Worm (Caenorhabditis elegans) whole organism, midembryonic: Measurements from ENCODE around the gene dop-1.

Experiments used
- T22C8.4 ChIP-seq: fragments of 200-800 bp; sonication (Bioruptor generic); IDR thresholded peaks from 2 replicates; pipeline ENCODE4 v1.3.6; 2022; ENCODE audit warnings: missing genetic modification characterization, missing compliant biosample characterization
- cog-1 ChIP-seq: sonication (generic microtip); optimal IDR thresholded peaks from 2 replicates; lab custom pipeline; 2016; ENCODE audit warnings: missing genetic modification characterization, missing compliant biosample characterization
- flt-1 ChIP-seq: fragments of 200-800 bp; sonication (Bioruptor generic); IDR thresholded peaks from 2 replicates; pipeline ENCODE4 v1.3.6; 2022; ENCODE audit warnings: missing genetic modification characterization, missing compliant biosample characterization
- klf-2 ChIP-seq: fragments of 200-800 bp; sonication (Bioruptor generic); conservative IDR thresholded peaks from 2 replicates; pipeline ENCODE4 v1.3.6; 2022; ENCODE audit warnings: missing genetic modification reagents, missing genetic modification characterization, missing compliant biosample characterization
- med-1 ChIP-seq: sonication (generic microtip); optimal IDR thresholded peaks from 2 replicates; lab custom pipeline; 2017; ENCODE audit warnings: missing genetic modification characterization, mild to moderate bottlenecking, missing compliant biosample characterization, antibody characterized with exemption, missing genetic modification reagents; ENCODE audit not compliant: insufficient read depth
- ref-1 ChIP-seq: fragments of 200-800 bp; sonication (Bioruptor generic); conservative IDR thresholded peaks from 2 replicates; pipeline ENCODE4 v1.3.6; 2022; ENCODE audit warnings: missing genetic modification reagents, missing genetic modification characterization, missing compliant biosample characterization
- tab-1 ChIP-seq: fragments of 200-800 bp; sonication (Bioruptor generic); IDR thresholded peaks from 2 replicates; pipeline ENCODE4 v1.3.6; 2022; ENCODE audit warnings: missing genetic modification characterization, missing compliant biosample characterization
- ztf-23 ChIP-seq: fragments of 200-800 bp; sonication (Bioruptor generic); IDR thresholded peaks from 2 replicates; pipeline ENCODE4 v1.3.6; 2022; ENCODE audit warnings: missing genetic modification reagents, missing genetic modification characterization, missing compliant biosample characterization
- ztf-29 ChIP-seq: fragments of 200-800 bp; sonication (Bioruptor generic); IDR thresholded peaks from 2 replicates; pipeline ENCODE4 v1.3.6; 2022; ENCODE audit warnings: missing genetic modification reagents, missing genetic modification characterization, missing compliant biosample characterization

The dop-1 gene

DNA sequence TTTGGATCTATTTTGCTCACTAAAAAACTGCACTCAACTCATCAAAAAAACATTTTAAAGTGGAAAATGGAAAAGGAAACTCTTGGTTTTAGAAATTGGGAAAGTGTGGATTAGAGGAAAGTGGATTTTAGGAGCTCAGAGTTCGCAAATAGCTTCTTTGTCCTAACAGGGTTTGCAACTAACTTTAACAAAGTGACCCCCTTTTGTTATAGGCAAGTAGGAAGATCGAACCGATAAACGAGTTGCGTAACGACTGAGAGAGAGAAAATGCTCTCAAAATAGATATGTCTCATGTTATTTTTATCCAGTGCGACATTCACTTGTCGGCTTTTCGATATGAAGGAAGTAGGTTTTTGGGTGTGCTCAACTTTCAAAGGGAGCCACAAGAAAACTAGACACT, 7.8 kb upstream of the dop-1 start:
- TF ChIP-seq klf-2 (GFP tag; lab: Robert Waterston, UW) (no peak), tab-1 (GFP tag; lab: Robert Waterston, UW) (no peak), ref-1 (GFP tag; lab: Robert Waterston, UW) (no peak), ztf-29 (GFP tag; lab: Robert Waterston, UW) (no peak), ztf-23 (GFP tag; lab: Robert Waterston, UW) (no peak), cog-1 (tag; lab: Kevin White, UChicago) (no peak), flt-1 (GFP tag; lab: Robert Waterston, UW) (no peak), med-1 (GFP tag; lab: Kevin White, UChicago) (no peak)

ce11 chrX:4424254-4424653, 5.6 kb upstream of the dop-1 start:
- TF ChIP-seq med-1 (GFP tag; lab: Kevin White, UChicago) (no peak), ztf-29 (GFP tag; lab: Robert Waterston, UW) (no peak), tab-1 (GFP tag; lab: Robert Waterston, UW) (no peak), flt-1 (GFP tag; lab: Robert Waterston, UW) (no peak), ztf-23 (GFP tag; lab: Robert Waterston, UW) (no peak), ref-1 (GFP tag; lab: Robert Waterston, UW) (no peak)

DNA sequence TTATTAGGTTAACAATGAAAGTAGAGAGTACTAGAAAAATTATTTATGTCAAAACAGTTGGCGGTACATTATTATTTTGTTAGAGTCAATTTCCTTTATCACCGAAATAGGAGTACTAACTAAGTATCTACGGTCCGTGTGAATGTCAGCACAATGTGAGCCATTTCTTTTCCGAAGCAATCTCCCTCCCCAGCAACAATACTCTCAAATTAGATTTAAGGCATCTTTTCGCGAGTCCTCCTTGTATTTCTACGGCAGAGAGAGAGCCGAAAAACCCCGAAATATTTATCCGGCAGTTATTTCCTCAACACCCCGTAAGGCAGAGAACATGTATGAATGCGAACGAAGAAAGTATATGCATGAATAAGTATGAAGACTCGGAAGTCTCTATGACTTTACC, 3.4 kb downstream of the dop-1 start:
- no peak for TF ChIP-seq flt-1 (GFP tag; lab: Robert Waterston, UW)
- no peak for TF ChIP-seq klf-2 (GFP tag; lab: Robert Waterston, UW)
- no peak for TF ChIP-seq tab-1 (GFP tag; lab: Robert Waterston, UW)
- no peak for TF ChIP-seq cog-1 (tag; lab: Kevin White, UChicago)
- TF ChIP-seq T22C8.4 (GFP tag; lab: Robert Waterston, UW): no peak
- TF ChIP-seq med-1 (GFP tag; lab: Kevin White, UChicago): no peak
- no peak for TF ChIP-seq ztf-29 (GFP tag; lab: Robert Waterston, UW)

- TF ChIP-seq klf-2 (GFP tag; lab: Robert Waterston, UW): no peak
- no peak for TF ChIP-seq flt-1 (GFP tag; lab: Robert Waterston, UW)
Observed at ce11 chrX:4413206-4413605, 5.4 kb downstream of the dop-1 start.

- TF ChIP-seq ztf-23 (GFP tag; lab: Robert Waterston, UW) (no peak), flt-1 (GFP tag; lab: Robert Waterston, UW) (no peak), ref-1 (GFP tag; lab: Robert Waterston, UW) (no peak), med-1 (GFP tag; lab: Kevin White, UChicago) (no peak), tab-1 (GFP tag; lab: Robert Waterston, UW) (no peak), klf-2 (GFP tag; lab: Robert Waterston, UW) (no peak), ztf-29 (GFP tag; lab: Robert Waterston, UW) (no peak), cog-1 (tag; lab: Kevin White, UChicago) (no peak), T22C8.4 (GFP tag; lab: Robert Waterston, UW) (no peak)
Observed at ce11 chrX:4410280-4410911, 8.3 kb downstream of the dop-1 start.

- TF ChIP-seq flt-1 (GFP tag; lab: Robert Waterston, UW): no peak
Observed at ce11 chrX:4409591-4410279, 8.9 kb downstream of the dop-1 start.

DNA sequence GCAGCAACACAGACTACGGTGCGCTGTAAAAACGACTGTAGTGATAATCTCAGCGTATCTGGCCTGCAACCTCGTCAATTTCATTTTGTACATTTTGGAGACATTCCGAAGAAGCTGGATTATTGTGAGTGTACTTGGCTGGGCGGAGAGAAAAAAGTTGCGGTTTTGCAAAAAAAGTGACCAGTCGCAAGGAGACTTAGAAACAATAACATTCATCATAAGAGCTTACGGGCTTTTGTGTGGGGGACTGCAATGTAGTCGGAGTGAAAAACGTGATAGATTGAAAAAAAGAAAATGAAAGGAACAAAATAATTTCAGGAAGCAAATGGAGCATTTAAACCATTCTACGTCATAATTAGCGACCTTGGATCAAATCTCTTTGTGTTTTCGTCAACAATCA, 10.2 kb downstream of the dop-1 start:
- TF ChIP-seq med-1 (GFP tag; lab: Kevin White, UChicago): no peak
- no peak for TF ChIP-seq klf-2 (GFP tag; lab: Robert Waterston, UW)
- TF ChIP-seq ref-1 (GFP tag; lab: Robert Waterston, UW): no peak
- no peak for TF ChIP-seq flt-1 (GFP tag; lab: Robert Waterston, UW)
- TF ChIP-seq ztf-29 (GFP tag; lab: Robert Waterston, UW): no peak
- TF ChIP-seq ztf-23 (GFP tag; lab: Robert Waterston, UW): no peak
- no peak for TF ChIP-seq T22C8.4 (GFP tag; lab: Robert Waterston, UW)
- no peak for TF ChIP-seq cog-1 (tag; lab: Kevin White, UChicago)
- no peak for TF ChIP-seq tab-1 (GFP tag; lab: Robert Waterston, UW)

- TF ChIP-seq T22C8.4 (GFP tag; lab: Robert Waterston, UW) (no peak), flt-1 (GFP tag; lab: Robert Waterston, UW) (no peak), ztf-29 (GFP tag; lab: Robert Waterston, UW) (no peak), ztf-23 (GFP tag; lab: Robert Waterston, UW) (no peak), ref-1 (GFP tag; lab: Robert Waterston, UW) (no peak)
Observed at ce11 chrX:4404717-4405116, 13.9 kb downstream of the dop-1 start.

DNA sequence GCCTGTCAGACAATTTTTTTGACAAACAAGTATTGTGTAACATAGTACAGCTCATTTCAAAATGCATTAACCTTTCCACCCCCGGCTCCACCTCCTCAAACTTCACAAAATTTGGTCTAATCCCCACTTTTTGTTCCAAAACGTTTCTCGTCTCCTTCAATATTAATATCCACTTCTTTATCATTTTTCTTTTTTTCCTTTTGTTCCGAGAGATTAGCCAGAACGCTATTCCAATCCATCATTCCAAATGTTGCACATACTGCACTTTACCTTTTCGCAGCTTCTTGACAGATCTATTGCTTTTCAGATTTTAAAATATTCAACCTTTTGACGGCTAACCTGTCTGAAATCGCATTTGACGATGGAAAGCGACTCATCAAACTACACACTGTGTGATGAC, 15.8 kb downstream of the dop-1 start, which contains the start of gene D1079.1:
Gene D1079.1 (plus strand): TSS at position 301 of the 400 bp plus-strand sequence.
- no peak for TF ChIP-seq tab-1 (GFP tag; lab: Robert Waterston, UW)
- TF ChIP-seq flt-1 (GFP tag; lab: Robert Waterston, UW): no peak
- no peak for TF ChIP-seq med-1 (GFP tag; lab: Kevin White, UChicago)
- TF ChIP-seq klf-2 (GFP tag; lab: Robert Waterston, UW): no peak
- no peak for TF ChIP-seq ztf-23 (GFP tag; lab: Robert Waterston, UW)
- TF ChIP-seq cog-1 (tag; lab: Kevin White, UChicago): no peak
- TF ChIP-seq ref-1 (GFP tag; lab: Robert Waterston, UW): no peak
